Worm (Caenorhabditis elegans): Measurements from ENCODE around the gene C17H11.1.

DNA sequence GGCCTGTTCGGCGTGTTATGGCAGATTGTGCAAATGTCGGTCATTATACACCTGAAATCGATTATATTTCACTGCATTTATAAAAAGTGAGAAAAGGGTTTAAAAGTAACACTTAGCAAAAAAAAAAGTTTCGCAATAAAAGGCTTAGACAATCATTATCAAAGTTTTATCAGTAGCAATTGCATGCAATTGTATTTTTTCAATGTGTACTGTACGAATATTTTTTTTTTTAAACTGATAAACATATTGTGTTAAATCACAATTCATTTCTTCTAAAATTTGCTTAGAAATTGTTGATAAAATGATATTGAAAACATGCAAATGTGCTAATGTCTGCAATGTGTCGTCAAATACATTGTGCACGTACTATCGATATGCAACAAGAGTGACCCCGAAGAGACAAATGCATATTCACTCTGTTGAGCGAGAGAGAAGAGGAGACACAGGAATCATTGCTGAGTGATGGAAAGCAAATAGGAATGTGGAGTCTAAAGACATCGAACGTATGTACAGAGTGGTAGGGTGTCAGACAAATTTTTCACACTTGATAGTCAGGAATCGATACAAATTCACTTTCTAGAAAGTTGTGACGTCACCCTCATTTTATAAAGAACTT, 37.3 kb upstream of the C17H11.1 start, which contains the start of gene C02B8.6:
- no peak for TF ChIP-seq ZK546.5 (tag; optimal IDR thresholded peaks at IDR 0.05)
- no peak for TF ChIP-seq ama-1 (optimal IDR thresholded peaks at IDR 0.05)
- TF ChIP-seq mdl-1 (tag; optimal IDR thresholded peaks at IDR 0.05): no peak
- TF ChIP-seq nhr-25 (tag; optimal IDR thresholded peaks at IDR 0.05): no peak
- no peak for TF ChIP-seq nhr-237 (tag; optimal IDR thresholded peaks at IDR 0.05)
- no peak for TF ChIP-seq lsy-2 (tag; optimal IDR thresholded peaks at IDR 0.05)
- no peak for TF ChIP-seq peb-1 (tag; optimal IDR thresholded peaks at IDR 0.05)
- TF ChIP-seq egl-27 (tag; optimal IDR thresholded peaks at IDR 0.05): no peak
- no peak for TF ChIP-seq zag-1 (tag; optimal IDR thresholded peaks at IDR 0.05)
- no peak for TF ChIP-seq ztf-11 (tag; optimal IDR thresholded peaks at IDR 0.05)
- TF ChIP-seq nhr-12 (tag; optimal IDR thresholded peaks at IDR 0.05): no peak
- no peak for TF ChIP-seq unc-62 (GFP tag; optimal IDR thresholded peaks at IDR 0.05)
- no peak for TF ChIP-seq R02D3.7 (tag; optimal IDR thresholded peaks at IDR 0.05)

Data from whole organism, L2 larva.